Fruit fly (Drosophila melanogaster) whole organism, embryonic: ENCODE results near the gene CG15475.
A peak's percentile ranks its signal among the peaks of the same experiment; 100 is the strongest.

Experiments used
- Atf3 ChIP-seq: fragments of 200-800 bp; sonication (Bioruptor generic); optimal IDR thresholded peaks from 3 replicates; lab custom pipeline; 2016; ENCODE audit warnings: missing biosample characterization, missing genetic modification characterization
- CG10147 ChIP-seq: fragments of 200-800 bp; sonication (Bioruptor generic); optimal IDR thresholded peaks from 2 replicates; lab custom pipeline; 2019; ENCODE audit warnings: missing biosample characterization, mild to moderate bottlenecking, missing genetic modification characterization, moderate library complexity
- CG12104 ChIP-seq: fragments of 200-800 bp; sonication (Bioruptor generic); optimal IDR thresholded peaks from 3 replicates; lab custom pipeline; 2016; ENCODE audit warnings: missing biosample characterization, missing genetic modification characterization
- CG12219 ChIP-seq: fragments of 200-800 bp; sonication (Bioruptor generic); optimal IDR thresholded peaks from 3 replicates; lab custom pipeline; 2018; ENCODE audit warnings: missing biosample characterization, mild to moderate bottlenecking, missing genetic modification characterization
- CG12659 ChIP-seq: fragments of 200-800 bp; sonication (Bioruptor generic); optimal IDR thresholded peaks from 3 replicates; lab custom pipeline; 2017; ENCODE audit warnings: mild to moderate bottlenecking, missing biosample characterization, missing genetic modification reagents, missing genetic modification characterization
- CG13287 ChIP-seq: fragments of 200-800 bp; sonication (Bioruptor generic); IDR thresholded peaks from 2 replicates; pipeline ENCODE4 v1.3.6; 2022; ENCODE audit warnings: missing biosample characterization, missing genetic modification characterization; ENCODE audit not compliant: partially characterized antibody
- CG13775 ChIP-seq: fragments of 200-800 bp; sonication (Bioruptor generic); optimal IDR thresholded peaks from 3 replicates; lab custom pipeline; 2017; ENCODE audit warnings: missing biosample characterization, mild to moderate bottlenecking, missing genetic modification characterization
- CG14710 ChIP-seq: fragments of 200-800 bp; sonication (Bioruptor generic); optimal IDR thresholded peaks from 3 replicates; lab custom pipeline; 2019; ENCODE audit warnings: missing biosample characterization, mild to moderate bottlenecking, missing genetic modification characterization, moderate library complexity
- CG15514 ChIP-seq: fragments of 200-800 bp; sonication (Bioruptor generic); optimal IDR thresholded peaks from 3 replicates; lab custom pipeline; 2017; ENCODE audit warnings: missing biosample characterization, missing genetic modification characterization, mild to moderate bottlenecking, moderate library complexity, missing genetic modification reagents
- CG2116 ChIP-seq: fragments of 200-800 bp; sonication (Bioruptor generic); optimal IDR thresholded peaks from 3 replicates; lab custom pipeline; 2018; ENCODE audit warnings: missing biosample characterization, mild to moderate bottlenecking, missing genetic modification characterization
- CG2875 ChIP-seq: fragments of 200-800 bp; sonication (Bioruptor generic); optimal IDR thresholded peaks from 2 replicates; lab custom pipeline; 2017; ENCODE audit warnings: missing biosample characterization, mild to moderate bottlenecking, missing genetic modification characterization, missing genetic modification reagents
- CG30020 ChIP-seq: fragments of 200-800 bp; optimal IDR thresholded peaks from 2 replicates; lab custom pipeline; 2019; ENCODE audit warnings: missing biosample characterization, mild to moderate bottlenecking, missing genetic modification characterization, moderate library complexity
- CG32532 ChIP-seq: fragments of 200-800 bp; sonication (Bioruptor generic); IDR thresholded peaks from 2 replicates; pipeline ENCODE4 v1.3.6; 2022; ENCODE audit warnings: missing biosample characterization, missing genetic modification characterization
- CG33213 ChIP-seq: fragments of 200-800 bp; sonication (Bioruptor generic); optimal IDR thresholded peaks from 3 replicates; lab custom pipeline; 2016; ENCODE audit warnings: missing biosample characterization, missing genetic modification characterization
- CG3407 ChIP-seq: fragments of 200-800 bp; sonication (Bioruptor generic); optimal IDR thresholded peaks from 2 replicates; lab custom pipeline; 2018; ENCODE audit warnings: missing biosample characterization, mild to moderate bottlenecking, missing genetic modification characterization
- CG42726 ChIP-seq: fragments of 200-800 bp; sonication (Bioruptor generic); IDR thresholded peaks from 2 replicates; pipeline ENCODE4 v1.3.6; 2022; ENCODE audit warnings: missing biosample characterization, missing genetic modification characterization; ENCODE audit not compliant: partially characterized antibody
- CG4282 ChIP-seq: fragments of 200-800 bp; sonication (Bioruptor generic); optimal IDR thresholded peaks from 2 replicates; lab custom pipeline; 2016; ENCODE audit warnings: missing biosample characterization, missing genetic modification characterization
- CG6813 ChIP-seq: fragments of 200-800 bp; sonication (Bioruptor generic); optimal IDR thresholded peaks from 2 replicates; lab custom pipeline; 2017; ENCODE audit warnings: missing biosample characterization, missing genetic modification characterization, mild to moderate bottlenecking, moderate library complexity, missing genetic modification reagents
- CG8478 ChIP-seq: fragments of >200 bp; optimal IDR thresholded peaks from 2 replicates; lab custom pipeline; 2018
- CG9797 ChIP-seq: fragments of 200-800 bp; sonication (Bioruptor generic); optimal IDR thresholded peaks from 3 replicates; lab custom pipeline; 2018; ENCODE audit warnings: missing biosample characterization, mild to moderate bottlenecking, missing genetic modification characterization
- CHES-1-like ChIP-seq: fragments of 200-800 bp; sonication (Bioruptor generic); optimal IDR thresholded peaks from 2 replicates; lab custom pipeline; 2016; ENCODE audit warnings: missing biosample characterization, missing genetic modification characterization
- CTCF ChIP-seq: fragments of 200-800 bp; sonication (Bioruptor generic); optimal IDR thresholded peaks from 2 replicates; lab custom pipeline; 2017; ENCODE audit warnings: missing biosample characterization, mild to moderate bottlenecking, missing genetic modification characterization, moderate library complexity
- Ets97D ChIP-seq: fragments of 200-800 bp; sonication (Bioruptor generic); optimal IDR thresholded peaks from 3 replicates; lab custom pipeline; 2016; ENCODE audit warnings: missing biosample characterization, missing genetic modification characterization
- Lhr ChIP-seq: fragments of 200-800 bp; sonication (Bioruptor generic); optimal IDR thresholded peaks from 3 replicates; lab custom pipeline; 2017; ENCODE audit warnings: mild to moderate bottlenecking, missing biosample characterization, missing genetic modification reagents, missing genetic modification characterization
- MTF-1 ChIP-seq: fragments of 200-800 bp; sonication (Bioruptor generic); optimal IDR thresholded peaks from 2 replicates; lab custom pipeline; 2018; ENCODE audit warnings: missing biosample characterization, mild to moderate bottlenecking, missing genetic modification characterization, borderline replicate concordance
- Meics ChIP-seq: fragments of 200-800 bp; sonication (Bioruptor generic); optimal IDR thresholded peaks from 2 replicates; lab custom pipeline; 2017; ENCODE audit warnings: missing biosample characterization, mild to moderate bottlenecking, missing genetic modification characterization
- Myb ChIP-seq: fragments of 200-800 bp; sonication (Bioruptor generic); optimal IDR thresholded peaks from 2 replicates; lab custom pipeline; 2016; ENCODE audit warnings: missing biosample characterization, missing genetic modification characterization
- NC2α ChIP-seq: fragments of 200-800 bp; sonication (Bioruptor generic); optimal IDR thresholded peaks from 2 replicates; lab custom pipeline; 2016; ENCODE audit warnings: missing biosample characterization, missing genetic modification characterization
- Optix ChIP-seq: fragments of 200-800 bp; sonication (Bioruptor generic); IDR thresholded peaks from 3 replicates; pipeline ENCODE4 v1.3.6; 2022; ENCODE audit warnings: missing biosample characterization, missing genetic modification characterization
- Sin3A ChIP-seq: fragments of >200 bp; optimal IDR thresholded peaks from 2 replicates; lab custom pipeline; 2018
- Sry-β ChIP-seq: fragments of 200-800 bp; sonication (Bioruptor generic); optimal IDR thresholded peaks from 2 replicates; lab custom pipeline; 2018; ENCODE audit warnings: missing biosample characterization, mild to moderate bottlenecking, missing genetic modification characterization, moderate library complexity
- Tbp ChIP-seq: fragments of >200 bp; optimal IDR thresholded peaks from 2 replicates; lab custom pipeline; 2018; ENCODE audit warnings: missing biosample characterization, missing genetic modification characterization
- Xbp1 ChIP-seq: fragments of 200-800 bp; sonication (Bioruptor generic); optimal IDR thresholded peaks from 3 replicates; lab custom pipeline; 2016; ENCODE audit warnings: missing biosample characterization, mild to moderate bottlenecking, missing genetic modification characterization
- YL-1 ChIP-seq: fragments of 200-800 bp; sonication (Bioruptor generic); optimal IDR thresholded peaks from 3 replicates; lab custom pipeline; 2017; ENCODE audit warnings: missing biosample characterization, mild to moderate bottlenecking, missing genetic modification characterization
- chif ChIP-seq, 2 experiments: fragments of 200-800 bp; sonication (Bioruptor generic); optimal IDR thresholded peaks; 3 replicates each; lab custom pipeline; 2016; ENCODE audit warnings: missing biosample characterization in 2 of 2, missing genetic modification characterization in 2 of 2
- dpn ChIP-seq, 2 experiments: fragments of 200-800 bp; sonication (Bioruptor generic); optimal IDR thresholded peaks; 3 replicates each; lab custom pipeline; 2016; ENCODE audit warnings: missing biosample characterization in 2 of 2, missing genetic modification characterization in 2 of 2
- emc ChIP-seq: fragments of 200-800 bp; sonication (Bioruptor generic); optimal IDR thresholded peaks from 2 replicates; lab custom pipeline; 2016; ENCODE audit warnings: missing biosample characterization, missing genetic modification characterization
- ftz-f1 ChIP-seq: fragments of 200-800 bp; sonication (Bioruptor generic); optimal IDR thresholded peaks from 2 replicates; lab custom pipeline; 2016; ENCODE audit warnings: missing biosample characterization, missing genetic modification characterization
- gcm ChIP-seq: fragments of 200-800 bp; sonication (Bioruptor generic); optimal IDR thresholded peaks from 2 replicates; lab custom pipeline; 2019; ENCODE audit warnings: missing biosample characterization, mild to moderate bottlenecking, missing genetic modification characterization, moderate library complexity
- grau ChIP-seq: fragments of 200-800 bp; optimal IDR thresholded peaks from 3 replicates; lab custom pipeline; 2019; ENCODE audit warnings: missing biosample characterization, mild to moderate bottlenecking, missing genetic modification characterization, moderate library complexity
- her ChIP-seq: fragments of 200-800 bp; sonication (Bioruptor generic); optimal IDR thresholded peaks from 2 replicates; lab custom pipeline; 2016; ENCODE audit warnings: missing biosample characterization, missing genetic modification characterization
- kah ChIP-seq: fragments of 200-800 bp; sonication (Bioruptor generic); optimal IDR thresholded peaks from 2 replicates; lab custom pipeline; 2018; ENCODE audit warnings: missing biosample characterization, mild to moderate bottlenecking, missing genetic modification characterization
- lilli ChIP-seq: fragments of 200-800 bp; sonication (Bioruptor generic); optimal IDR thresholded peaks from 3 replicates; lab custom pipeline; 2016; ENCODE audit warnings: missing biosample characterization, missing genetic modification characterization
- onecut ChIP-seq: fragments of 200-800 bp; sonication (Bioruptor generic); IDR thresholded peaks from 2 replicates; pipeline ENCODE4 v1.3.6; 2022; ENCODE audit warnings: missing biosample characterization, missing genetic modification characterization
- pb ChIP-seq: fragments of 200-800 bp; sonication (Bioruptor generic); optimal IDR thresholded peaks from 3 replicates; lab custom pipeline; 2016; ENCODE audit warnings: missing biosample characterization, missing genetic modification characterization
- pfk ChIP-seq: fragments of 200-800 bp; sonication (Bioruptor generic); optimal IDR thresholded peaks from 2 replicates; lab custom pipeline; 2018; ENCODE audit warnings: missing biosample characterization, mild to moderate bottlenecking, missing genetic modification characterization, moderate library complexity
- pho ChIP-seq: fragments of 200-800 bp; sonication (Bioruptor generic); optimal IDR thresholded peaks from 2 replicates; lab custom pipeline; 2016; ENCODE audit warnings: missing biosample characterization, missing genetic modification characterization
- pita ChIP-seq: fragments of 200-800 bp; sonication (Bioruptor generic); optimal IDR thresholded peaks from 2 replicates; lab custom pipeline; 2017; ENCODE audit warnings: missing biosample characterization, mild to moderate bottlenecking, missing genetic modification characterization
- row ChIP-seq: fragments of 200-800 bp; sonication (Bioruptor generic); IDR thresholded peaks from 3 replicates; pipeline ENCODE4 v1.3.6; 2022; ENCODE audit warnings: missing biosample characterization, missing genetic modification characterization
- sens ChIP-seq: fragments of 200-800 bp; sonication (Bioruptor generic); peaks from one replicate; lab custom pipeline; 2016; ENCODE audit warnings: missing biosample characterization, missing genetic modification characterization
- tll ChIP-seq, 2 experiments: fragments of 200-800 bp in 1 of 2; fragments of >200 bp in 1 of 2; sonication (Bioruptor generic) in 1 of 2; optimal IDR thresholded peaks; 2 replicates each; lab custom pipeline; 2017 to 2019; ENCODE audit warnings: missing biosample characterization in 2 of 2, missing genetic modification characterization in 2 of 2, mild to moderate bottlenecking in 1 of 2, moderate library complexity in 1 of 2
- wek ChIP-seq: fragments of 200-800 bp; sonication (Bioruptor generic); optimal IDR thresholded peaks from 3 replicates; lab custom pipeline; 2018; ENCODE audit warnings: missing biosample characterization, mild to moderate bottlenecking, missing genetic modification characterization, moderate library complexity
- zen ChIP-seq: fragments of 200-800 bp; sonication (Bioruptor generic); optimal IDR thresholded peaks from 3 replicates; lab custom pipeline; 2018; ENCODE audit warnings: missing biosample characterization, mild to moderate bottlenecking, missing genetic modification characterization, moderate library complexity

The CG15475 gene

DNA sequence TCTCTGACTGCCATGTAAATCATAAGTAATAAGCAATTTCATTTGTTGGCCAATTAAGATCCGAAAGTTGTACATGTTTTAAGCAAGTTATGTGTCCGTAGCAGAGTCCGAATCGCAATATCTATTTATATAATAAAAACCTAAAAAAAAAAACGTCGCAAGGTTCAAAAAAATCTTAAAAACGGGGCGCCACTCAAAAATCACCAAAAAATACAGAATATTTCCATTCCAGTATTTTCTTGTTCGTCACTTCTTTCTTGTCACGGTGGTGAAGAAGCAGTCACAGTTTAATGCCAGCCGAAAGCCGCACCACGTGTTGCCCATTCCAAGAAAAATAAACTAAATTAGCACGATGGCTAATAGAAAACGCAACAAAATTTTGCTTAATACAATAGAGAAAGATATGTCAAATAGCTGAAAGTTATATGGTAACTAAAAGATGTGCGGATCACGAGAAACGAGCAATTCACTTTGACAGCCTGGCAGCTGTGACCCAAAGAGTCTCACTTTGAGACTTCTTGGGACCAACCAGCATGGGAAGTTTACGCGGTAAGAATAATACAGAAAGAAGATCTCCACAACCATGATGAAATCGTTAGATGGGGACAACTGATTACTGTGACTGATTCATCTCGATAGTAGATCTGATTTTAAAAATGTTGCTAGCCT lies 33.1 kb downstream of the CG15475 start (continued):
- TF ChIP-seq CG32532 (GFP tag; lab: Robert Waterston, UW) (no peak), Ets97D (GFP tag; lab: Kevin White, UChicago) (peak; percentile 55), CHES-1-like (GFP tag; lab: Kevin White, UChicago) (peak; percentile 17), row (no peak), dpn (GFP tag; optimal IDR thresholded peaks at IDR 0.05; lab: Kevin White, UChicago) (no peak), ftz-f1 (peak; percentile 0), Lhr (GFP tag; lab: Kevin White, UChicago) (peak; percentile 30), grau (tag; lab: Kevin White, UChicago) (peak; percentile 15), kah (GFP tag; lab: Kevin White, UChicago) (peak; percentile 8), CG12659 (GFP tag; lab: Kevin White, UChicago) (peak; percentile 63), pfk (GFP tag; lab: Kevin White, UChicago) (no peak), zen (tag; lab: Kevin White, UChicago) (peak; percentile 43), NC2α (no peak), chif (GFP tag; optimal IDR thresholded peaks at IDR 0.05; lab: Kevin White, UChicago) (no peak), pho (GFP tag; lab: Kevin White, UChicago) (peak; percentile 11), pita (GFP tag; lab: Kevin White, UChicago) (no peak), CG13287 (GFP tag; lab: Robert Waterston, UW) (no peak), Xbp1 (GFP tag; lab: Kevin White, UChicago) (peak; percentile 33), CG10147 (GFP tag; lab: Kevin White, UChicago) (peak; percentile 4), YL-1 (GFP tag; lab: Kevin White, UChicago) (peak; percentile 63), Sin3A (lab: Kevin White, UChicago) (peak; percentile 22), lilli (GFP tag; lab: Kevin White, UChicago) (peak; percentile 24), her (GFP tag; lab: Kevin White, UChicago) (peak; percentile 5), Myb (GFP tag; lab: Kevin White, UChicago) (peak; percentile 11), CG33213 (GFP tag; lab: Kevin White, UChicago) (peak; percentile 64), CG12104 (GFP tag; lab: Kevin White, UChicago) (no peak), CG2116 (GFP tag; lab: Kevin White, UChicago) (peak; percentile 24), CG15514 (GFP tag; lab: Kevin White, UChicago) (peak; percentile 32), CTCF (GFP tag; lab: Kevin White, UChicago) (peak; percentile 53), CG30020 (peak; percentile 4), CG4282 (GFP tag; lab: Kevin White, UChicago) (no peak), CG13775 (peak; percentile 11), CG6813 (no peak), Tbp (GFP tag; lab: Kevin White, UChicago) (no peak), sens (peak; percentile 74), CG8478 (no peak), pb (no peak), CG9797 (GFP tag; lab: Kevin White, UChicago) (peak; percentile 89), Meics (peak; percentile 4), CG3407 (GFP tag; lab: Kevin White, UChicago) (no peak)

DNA sequence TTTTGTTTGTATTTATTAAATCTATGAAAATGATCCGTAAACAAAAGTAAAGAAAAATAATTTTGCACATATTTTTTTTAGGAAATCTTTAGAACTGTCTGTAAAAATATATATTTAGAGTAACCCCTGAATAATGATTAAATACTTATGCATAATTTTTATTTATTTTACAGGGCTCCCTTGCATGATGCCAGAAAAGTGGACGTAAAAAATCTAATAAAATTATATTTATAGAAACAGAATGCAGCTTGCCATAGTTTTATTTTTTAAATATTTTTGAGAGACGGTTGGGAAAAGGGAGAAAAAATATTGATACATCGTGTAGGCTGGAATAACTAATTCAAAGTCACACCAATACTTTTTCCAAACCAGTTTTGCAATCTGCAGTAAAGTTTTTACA lies 34.3 kb downstream of the CG15475 start, which contains the start of gene CG18810:
Gene CG18810 (plus strand): TSS at position 301 of the 400 bp plus-strand sequence.
- TF ChIP-seq tll (GFP tag; optimal IDR thresholded peaks at IDR 0.05; lab: Kevin White, UChicago) (no peak), emc (GFP tag; lab: Kevin White, UChicago) (no peak), MTF-1 (GFP tag; lab: Kevin White, UChicago) (no peak), CG14710 (tag; lab: Kevin White, UChicago) (no peak), CG2875 (GFP tag; lab: Kevin White, UChicago) (no peak), Optix (GFP tag; lab: Robert Waterston, UW) (no peak), CG12219 (GFP tag; lab: Kevin White, UChicago) (no peak), Atf3 (no peak), onecut (no peak), Sry-β (GFP tag; lab: Kevin White, UChicago) (no peak), zen (tag; lab: Kevin White, UChicago) (no peak), gcm (no peak), CG42726 (GFP tag; lab: Robert Waterston, UW) (no peak), wek (GFP tag; lab: Kevin White, UChicago) (no peak)
